Worm (Caenorhabditis elegans) whole organism, early embryonic: ENCODE data around the gene Y69E1A.8.

ENCODE experiments used
- B0310.2 ChIP-seq: sonication (generic microtip); optimal IDR thresholded peaks from 2 replicates; lab custom pipeline; 2016; ENCODE audit warnings: mild to moderate bottlenecking, missing genetic modification characterization, missing compliant biosample characterization
- F13C5.2 ChIP-seq: sonication (generic microtip); optimal IDR thresholded peaks from 2 replicates; lab custom pipeline; 2017; ENCODE audit warnings: mild to moderate bottlenecking, missing genetic modification characterization, inconsistent platforms, missing compliant biosample characterization
- ama-1 ChIP-seq: fragments of 150-350 bp; optimal IDR thresholded peaks from 2 replicates; lab custom pipeline; 2014
- flt-1 ChIP-seq: fragments of 200-800 bp; sonication (Bioruptor generic); IDR thresholded peaks from 2 replicates; pipeline ENCODE4 v1.3.6; 2022; ENCODE audit warnings: missing genetic modification characterization, missing compliant biosample characterization
- hmg-4 ChIP-seq: fragments of 200-800 bp; sonication (Bioruptor generic); optimal IDR thresholded peaks from 2 replicates; lab custom pipeline; 2018; ENCODE audit warnings: mild to moderate bottlenecking, missing genetic modification characterization, missing compliant biosample characterization
- hnd-1 ChIP-seq: sonication (generic microtip); optimal IDR thresholded peaks from 2 replicates; lab custom pipeline; 2016; ENCODE audit warnings: missing genetic modification characterization, missing compliant biosample characterization
- tbx-11 ChIP-seq: fragments of 200-800 bp; sonication (Bioruptor generic); IDR thresholded peaks from 2 replicates; pipeline ENCODE4 v1.3.6; 2022; ENCODE audit warnings: missing genetic modification characterization, missing compliant biosample characterization
- tbx-37 ChIP-seq: fragments of 200-800 bp; sonication (Bioruptor generic); conservative IDR thresholded peaks from 2 replicates; pipeline ENCODE4 v1.3.6; 2022; ENCODE audit warnings: missing genetic modification reagents, missing genetic modification characterization, missing compliant biosample characterization

DNA sequence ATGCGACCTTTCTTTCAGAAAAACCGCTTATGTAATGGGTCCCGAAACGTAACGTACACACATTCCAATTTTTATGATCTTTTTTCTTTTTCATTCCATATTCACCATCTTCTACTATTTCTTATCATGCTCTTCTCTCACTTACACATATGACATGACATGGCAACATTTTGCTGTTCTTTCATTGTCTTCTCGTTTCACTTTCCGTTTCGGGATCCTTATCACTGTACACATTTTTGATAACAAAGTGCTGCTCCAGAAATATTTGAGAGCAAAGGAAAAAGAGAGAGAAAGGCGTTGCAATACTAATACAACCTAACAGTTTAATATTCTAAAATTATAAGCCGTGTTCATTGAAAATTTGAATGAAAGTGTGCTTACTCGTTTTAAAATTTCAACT is 3.9 kb downstream of the Y69E1A.8 start:
- TF ChIP-seq ama-1 (lab: Kevin White, UChicago) (no peak), hnd-1 (tag; lab: Kevin White, UChicago) (no peak), tbx-11 (no peak), tbx-37 (GFP tag; lab: Robert Waterston, UW) (no peak), hmg-4 (GFP tag; lab: Kevin White, UChicago) (no peak), flt-1 (no peak), F13C5.2 (tag; lab: Kevin White, UChicago) (no peak), B0310.2 (tag; lab: Kevin White, UChicago) (no peak)
